Fruit fly (Drosophila melanogaster) whole organism, embryonic: ENCODE data around the gene vvl.

Source experiments
- ATbp ChIP-seq: fragments of 200-800 bp; sonication (Bioruptor generic); optimal IDR thresholded peaks from 2 replicates; lab custom pipeline; 2017; ENCODE audit warnings: missing biosample characterization, mild to moderate bottlenecking, missing genetic modification characterization, missing genetic modification reagents
- Asciz ChIP-seq: fragments of 200-800 bp; sonication (Bioruptor generic); optimal IDR thresholded peaks from 2 replicates; lab custom pipeline; 2017; ENCODE audit warnings: missing biosample characterization, mild to moderate bottlenecking, missing genetic modification characterization, missing genetic modification reagents
- BtbVII ChIP-seq: fragments of 200-800 bp; sonication (Bioruptor generic); optimal IDR thresholded peaks from 3 replicates; lab custom pipeline; 2017; ENCODE audit warnings: missing biosample characterization, mild to moderate bottlenecking, missing genetic modification characterization
- CG10321 ChIP-seq: fragments of 200-800 bp; sonication (Bioruptor generic); IDR thresholded peaks from 2 replicates; pipeline ENCODE4 v1.3.6; 2022; ENCODE audit warnings: missing biosample characterization, missing genetic modification characterization
- CG10366 ChIP-seq: fragments of 200-800 bp; sonication (Bioruptor generic); IDR thresholded peaks from 2 replicates; pipeline ENCODE4 v1.3.6; 2022; ENCODE audit warnings: missing biosample characterization, missing genetic modification characterization
- CG11093 ChIP-seq: fragments of 200-800 bp; sonication (Bioruptor generic); IDR thresholded peaks from 3 replicates; pipeline ENCODE4 v1.3.6; 2022; ENCODE audit warnings: missing biosample characterization, missing genetic modification characterization
- CG12155 ChIP-seq: fragments of 200-800 bp; sonication (Bioruptor generic); optimal IDR thresholded peaks from 3 replicates; lab custom pipeline; 2016; ENCODE audit warnings: missing biosample characterization, missing genetic modification characterization
- CG12219 ChIP-seq: fragments of 200-800 bp; sonication (Bioruptor generic); optimal IDR thresholded peaks from 3 replicates; lab custom pipeline; 2018; ENCODE audit warnings: missing biosample characterization, mild to moderate bottlenecking, missing genetic modification characterization
- CG17361 ChIP-seq: fragments of 200-800 bp; sonication (Bioruptor generic); IDR thresholded peaks from 3 replicates; pipeline ENCODE4 v1.3.6; 2022; ENCODE audit warnings: missing biosample characterization, missing genetic modification characterization
- CG17802 ChIP-seq: fragments of 200-800 bp; sonication (Bioruptor generic); optimal IDR thresholded peaks from 2 replicates; lab custom pipeline; 2018; ENCODE audit warnings: missing biosample characterization, mild to moderate bottlenecking, missing genetic modification characterization, moderate library complexity
- CG18011 ChIP-seq: fragments of 200-800 bp; sonication (Bioruptor generic); optimal IDR thresholded peaks from 2 replicates; lab custom pipeline; 2017; ENCODE audit warnings: missing biosample characterization, missing genetic modification characterization, mild to moderate bottlenecking, moderate library complexity, missing genotype
- CG2129 ChIP-seq: fragments of 200-800 bp; sonication (Bioruptor generic); IDR thresholded peaks from 2 replicates; pipeline ENCODE4 v1.3.6; 2022; ENCODE audit warnings: missing biosample characterization, missing genetic modification characterization; ENCODE audit not compliant: partially characterized antibody
- CG2875 ChIP-seq: fragments of 200-800 bp; sonication (Bioruptor generic); optimal IDR thresholded peaks from 2 replicates; lab custom pipeline; 2017; ENCODE audit warnings: missing biosample characterization, mild to moderate bottlenecking, missing genetic modification characterization, missing genetic modification reagents
- CG3995 ChIP-seq: fragments of 200-800 bp; sonication (Bioruptor generic); optimal IDR thresholded peaks from 3 replicates; lab custom pipeline; 2016; ENCODE audit warnings: missing biosample characterization, missing genetic modification characterization
- CG4707 ChIP-seq: fragments of 200-800 bp; sonication (Bioruptor generic); optimal IDR thresholded peaks from 2 replicates; lab custom pipeline; 2018; ENCODE audit warnings: missing biosample characterization, mild to moderate bottlenecking, missing genetic modification characterization, moderate library complexity
- CG6654 ChIP-seq: fragments of 200-800 bp; sonication (Bioruptor generic); optimal IDR thresholded peaks from 2 replicates; lab custom pipeline; 2017; ENCODE audit warnings: missing biosample characterization, mild to moderate bottlenecking, missing genetic modification characterization
- CG6791 ChIP-seq: fragments of 200-800 bp; sonication (Bioruptor generic); IDR thresholded peaks from 3 replicates; pipeline ENCODE4 v1.3.6; 2022; ENCODE audit warnings: missing biosample characterization, missing genetic modification characterization; ENCODE audit not compliant: partially characterized antibody
- CG8281 ChIP-seq: fragments of 200-800 bp; sonication (Bioruptor generic); optimal IDR thresholded peaks from 2 replicates; lab custom pipeline; 2018; ENCODE audit warnings: missing biosample characterization, mild to moderate bottlenecking, missing genetic modification characterization, moderate library complexity
- CG8478 ChIP-seq: fragments of >200 bp; optimal IDR thresholded peaks from 2 replicates; lab custom pipeline; 2018
- CG8924 ChIP-seq: fragments of 200-800 bp; optimal IDR thresholded peaks from 3 replicates; lab custom pipeline; 2019; ENCODE audit warnings: missing biosample characterization, mild to moderate bottlenecking, missing genetic modification characterization, moderate library complexity
- Dfd ChIP-seq, 2 experiments: fragments of >200 bp; optimal IDR thresholded peaks; 2 replicates each; lab custom pipeline; 2017; ENCODE audit warnings: missing biosample characterization in 2 of 2, missing genetic modification characterization in 2 of 2
- Dp ChIP-seq: fragments of 200-800 bp; sonication (Bioruptor generic); optimal IDR thresholded peaks from 2 replicates; lab custom pipeline; 2018; ENCODE audit warnings: missing biosample characterization, mild to moderate bottlenecking, missing genetic modification characterization, moderate library complexity
- Gsc ChIP-seq: fragments of 200-800 bp; sonication (Bioruptor generic); IDR thresholded peaks from 2 replicates; pipeline ENCODE4 v1.3.6; 2022; ENCODE audit warnings: missing biosample characterization, missing genetic modification characterization
- Gug ChIP-seq: fragments of 200-800 bp; sonication (Bioruptor generic); IDR thresholded peaks from 4 replicates; pipeline ENCODE4 v1.3.6; 2022; ENCODE audit warnings: missing biosample characterization, missing genetic modification characterization
- Hmx ChIP-seq: fragments of 200-800 bp; sonication (Bioruptor generic); optimal IDR thresholded peaks from 2 replicates; lab custom pipeline; 2016; ENCODE audit warnings: missing biosample characterization, missing genetic modification characterization
- Meics ChIP-seq: fragments of 200-800 bp; sonication (Bioruptor generic); optimal IDR thresholded peaks from 2 replicates; lab custom pipeline; 2017; ENCODE audit warnings: missing biosample characterization, mild to moderate bottlenecking, missing genetic modification characterization
- Side ChIP-seq: fragments of 200-800 bp; sonication (Bioruptor generic); optimal IDR thresholded peaks from 2 replicates; lab custom pipeline; 2016; ENCODE audit warnings: missing biosample characterization, missing genetic modification characterization
- Sox100B ChIP-seq: fragments of 200-800 bp; sonication (Bioruptor generic); optimal IDR thresholded peaks from 3 replicates; lab custom pipeline; 2018; ENCODE audit warnings: missing biosample characterization, mild to moderate bottlenecking, missing genetic modification characterization
- Sry-δ ChIP-seq: fragments of 200-800 bp; sonication (Bioruptor generic); optimal IDR thresholded peaks from 2 replicates; lab custom pipeline; 2016; ENCODE audit warnings: missing biosample characterization, missing genetic modification characterization
- Usf ChIP-seq: fragments of 200-800 bp; sonication (Bioruptor generic); optimal IDR thresholded peaks from 2 replicates; lab custom pipeline; 2017; ENCODE audit warnings: missing genotype, missing biosample characterization, missing genetic modification characterization
- bab2 ChIP-seq: fragments of 200-800 bp; sonication (Bioruptor generic); optimal IDR thresholded peaks from 2 replicates; lab custom pipeline; 2016; ENCODE audit warnings: missing biosample characterization, missing genetic modification characterization
- bcd ChIP-seq: fragments of 200-800 bp; sonication (Bioruptor generic); optimal IDR thresholded peaks from 2 replicates; lab custom pipeline; 2017; ENCODE audit warnings: missing biosample characterization, mild to moderate bottlenecking, missing genetic modification characterization
- ci ChIP-seq: fragments of 200-800 bp; sonication (Bioruptor generic); IDR thresholded peaks from 3 replicates; pipeline ENCODE4 v1.3.6; 2022; ENCODE audit warnings: missing biosample characterization, missing genetic modification characterization
- danr ChIP-seq: fragments of 200-800 bp; sonication (Bioruptor generic); IDR thresholded peaks from 2 replicates; pipeline ENCODE4 v1.3.6; 2022; ENCODE audit warnings: missing biosample characterization, missing genetic modification characterization
- fd3F ChIP-seq: fragments of 200-800 bp; sonication (Bioruptor generic); optimal IDR thresholded peaks from 2 replicates; lab custom pipeline; 2018; ENCODE audit warnings: missing biosample characterization, mild to moderate bottlenecking, missing genetic modification characterization, moderate library complexity
- fd64A ChIP-seq: fragments of 200-800 bp; sonication (Bioruptor generic); optimal IDR thresholded peaks from 3 replicates; lab custom pipeline; 2018; ENCODE audit warnings: missing biosample characterization, mild to moderate bottlenecking, missing genetic modification characterization
- gt ChIP-seq: fragments of 200-800 bp; sonication (Bioruptor generic); IDR thresholded peaks from 2 replicates; pipeline ENCODE4 v1.3.6; 2022; ENCODE audit warnings: missing biosample characterization, missing genetic modification characterization
- h ChIP-seq: fragments of >200 bp; optimal IDR thresholded peaks from 2 replicates; lab custom pipeline; 2017
- hkb ChIP-seq, 2 experiments: fragments of 200-800 bp in 1 of 2; fragments of >200 bp in 1 of 2; sonication (Bioruptor generic) in 1 of 2; IDR thresholded peaks in 1 of 2; optimal IDR thresholded peaks in 1 of 2; 2 replicates each; pipeline versions ENCODE4 v1.3.6 to Lab custom; 2017 to 2022; ENCODE audit warnings: missing biosample characterization in 1 of 2, missing genetic modification characterization in 1 of 2
- ken ChIP-seq: fragments of 200-800 bp; sonication (Bioruptor generic); IDR thresholded peaks from 3 replicates; pipeline ENCODE4 v1.3.6; 2022; ENCODE audit warnings: missing biosample characterization, missing genetic modification characterization
- klu ChIP-seq: fragments of 200-800 bp; sonication (Bioruptor generic); IDR thresholded peaks from 2 replicates; pipeline ENCODE4 v1.3.6; 2022; ENCODE audit warnings: missing biosample characterization, missing genetic modification characterization
- mld ChIP-seq: fragments of 200-800 bp; sonication (Bioruptor generic); IDR thresholded peaks from 3 replicates; pipeline ENCODE4 v1.3.6; 2022; ENCODE audit warnings: missing biosample characterization, missing genetic modification characterization; ENCODE audit not compliant: partially characterized antibody
- otp ChIP-seq: fragments of 200-800 bp; sonication (Bioruptor generic); IDR thresholded peaks from 3 replicates; pipeline ENCODE4, ENCODE4 v1.3.6; 2022; ENCODE audit warnings: missing biosample characterization, missing genetic modification characterization
- ranshi ChIP-seq: fragments of 200-800 bp; sonication (Bioruptor generic); IDR thresholded peaks from 2 replicates; pipeline ENCODE4 v1.3.6; 2022; ENCODE audit warnings: missing biosample characterization, missing genetic modification characterization
- sd ChIP-seq: fragments of 200-800 bp; sonication (Bioruptor generic); optimal IDR thresholded peaks from 3 replicates; lab custom pipeline; 2018; ENCODE audit warnings: missing biosample characterization, mild to moderate bottlenecking, missing genetic modification characterization, moderate library complexity
- sisA ChIP-seq: fragments of 200-800 bp; sonication (Bioruptor generic); IDR thresholded peaks from 2 replicates; pipeline ENCODE4 v1.3.6; 2022; ENCODE audit warnings: missing biosample characterization, missing genetic modification characterization
- tin ChIP-seq: fragments of 200-800 bp; sonication (Bioruptor generic); optimal IDR thresholded peaks from 3 replicates; lab custom pipeline; 2016; ENCODE audit warnings: missing biosample characterization, missing genetic modification characterization
- trh ChIP-seq: fragments of 200-800 bp; sonication (Bioruptor generic); optimal IDR thresholded peaks from 2 replicates; lab custom pipeline; 2016; ENCODE audit warnings: missing biosample characterization, missing genetic modification characterization
- wdn ChIP-seq: fragments of 200-800 bp; sonication (Bioruptor generic); IDR thresholded peaks from 2 replicates; pipeline ENCODE4 v1.3.6; 2022; ENCODE audit warnings: missing biosample characterization, missing genetic modification characterization
- yki ChIP-seq: fragments of >200 bp; optimal IDR thresholded peaks from 3 replicates; lab custom pipeline; 2018

Gene vvl

dm6 chr3L:6823785-6824473, 34.0 kb downstream of the vvl start (continued):
- no peak for TF ChIP-seq fd64A (GFP tag; lab: Kevin White, UChicago)
- TF ChIP-seq Side, result no peak
- peak; percentile 42 for TF ChIP-seq BtbVII
- TF ChIP-seq CG8281 (tag; lab: Kevin White, UChicago), result peak; percentile 51
- no peak for TF ChIP-seq CG3995 (GFP tag; lab: Kevin White, UChicago)
- peak; percentile 39 for TF ChIP-seq CG17802 (tag; lab: Kevin White, UChicago)
- peak; percentile 91 for TF ChIP-seq CG8924 (tag; lab: Kevin White, UChicago)
- peak; percentile 47; the same call in 1 of the 2 replicates for TF ChIP-seq wdn (GFP tag; lab: Robert Waterston, UW)
- TF ChIP-seq bcd, result peak; percentile 73
- TF ChIP-seq otp, result peak; percentile 90
- TF ChIP-seq Sry-δ (GFP tag; lab: Kevin White, UChicago), result no peak
- peak; percentile 67 for TF ChIP-seq Meics
- no peak for TF ChIP-seq hkb (optimal IDR thresholded peaks at IDR 0.05; lab: Kevin White, UChicago)
- TF ChIP-seq hkb (GFP tag; IDR thresholded peaks at IDR 0.05; lab: Robert Waterston, UW), result peak; percentile 91
- no peak for TF ChIP-seq mld
- TF ChIP-seq CG10321, result peak; percentile 60; the same call in 1 of the 2 replicates
- TF ChIP-seq CG18011 (GFP tag; lab: Kevin White, UChicago), result no peak
- peak; percentile 80 for TF ChIP-seq CG11093 (GFP tag; lab: Robert Waterston, UW)
- TF ChIP-seq Asciz (GFP tag; lab: Kevin White, UChicago), result peak; percentile 66
- peak; percentile 25; the same call in 1 of the 3 replicates for TF ChIP-seq CG6791 (GFP tag; lab: Robert Waterston, UW)
- TF ChIP-seq CG2875 (GFP tag; lab: Kevin White, UChicago), result peak; percentile 75
- no peak for TF ChIP-seq Dp (GFP tag; lab: Kevin White, UChicago)
- peak; percentile 73 for TF ChIP-seq ATbp (GFP tag; lab: Kevin White, UChicago)
- TF ChIP-seq danr (GFP tag; lab: Robert Waterston, UW), result peak; percentile 85
- no peak for TF ChIP-seq h
- peak; percentile 47 for TF ChIP-seq sd
- peak; percentile 89 for TF ChIP-seq ranshi
- peak; percentile 62 for TF ChIP-seq CG12155 (GFP tag; lab: Kevin White, UChicago)
- peak; percentile 90 for TF ChIP-seq ci (GFP tag; lab: Robert Waterston, UW)
- no peak for TF ChIP-seq yki
- no peak for TF ChIP-seq CG2129 (GFP tag; lab: Robert Waterston, UW)
- TF ChIP-seq Dfd (GFP tag; optimal IDR thresholded peaks at IDR 0.05; lab: Kevin White, UChicago), result no peak
- TF ChIP-seq CG12219 (GFP tag; lab: Kevin White, UChicago), result peak; percentile 59
- peak; percentile 76 for TF ChIP-seq tin (GFP tag; lab: Kevin White, UChicago)
- TF ChIP-seq CG10366 (GFP tag; lab: Robert Waterston, UW), result peak; percentile 86
- peak; percentile 49; the same call in 3 of the 4 replicates for TF ChIP-seq Gug
- peak; percentile 54 for TF ChIP-seq Usf
- TF ChIP-seq CG8478 (lab: Kevin White, UChicago), result no peak
- peak; percentile 88 for TF ChIP-seq sisA (GFP tag; lab: Robert Waterston, UW)
- TF ChIP-seq gt, result peak; percentile 71
- TF ChIP-seq trh (GFP tag; lab: Kevin White, UChicago), result peak; percentile 46
- TF ChIP-seq Sox100B (GFP tag; lab: Kevin White, UChicago), result peak; percentile 83
- TF ChIP-seq CG6654 (GFP tag; lab: Kevin White, UChicago), result peak; percentile 40
- peak; percentile 66 for TF ChIP-seq fd3F (GFP tag; lab: Kevin White, UChicago)
- peak; percentile 89 for TF ChIP-seq CG17361 (GFP tag; lab: Robert Waterston, UW)
- TF ChIP-seq bab2 (GFP tag; lab: Kevin White, UChicago), result peak; percentile 25
- TF ChIP-seq CG4707, result peak; percentile 17
- no peak for TF ChIP-seq Hmx
- TF ChIP-seq Gsc (GFP tag; lab: Robert Waterston, UW), result no peak
- peak; percentile 76 for TF ChIP-seq ken (GFP tag; lab: Robert Waterston, UW)
- TF ChIP-seq klu (GFP tag; lab: Robert Waterston, UW), result peak; percentile 66; the same call in 1 of the 2 replicates
